Fruit fly (Drosophila melanogaster): ENCODE data around the gene Hel89B.

Gene Hel89B

DNA sequence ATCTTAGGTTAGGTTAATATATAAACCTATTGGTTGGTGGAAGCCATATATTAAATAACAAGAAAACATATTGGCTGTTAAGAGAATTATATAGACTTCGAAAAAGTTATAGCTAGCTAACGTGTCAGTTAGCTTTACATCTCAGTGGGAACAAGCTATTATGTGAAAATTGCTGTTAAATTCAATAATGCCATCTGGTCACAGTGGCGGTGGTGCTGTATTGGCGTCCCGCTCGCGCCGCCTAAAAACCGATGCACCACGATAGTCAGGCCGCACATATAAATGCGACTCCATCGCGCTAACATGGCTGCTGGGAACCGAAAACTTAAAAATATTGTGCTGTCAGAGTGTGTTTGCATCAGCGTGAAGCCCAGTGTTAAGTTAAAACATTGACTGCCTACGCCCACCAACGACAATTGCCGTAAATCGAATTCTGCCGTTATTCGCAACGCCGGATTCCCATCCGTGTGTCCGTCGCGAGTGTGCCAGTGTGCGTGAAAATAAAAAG lies at the start of gene Hel89B (continued):
- TF ChIP-seq CG10565 (GFP tag; optimal IDR thresholded peaks at IDR 0.05) (peak; percentile 6), zfh1 (GFP tag; IDR thresholded peaks at IDR 0.05) (no peak), mam (GFP tag; optimal IDR thresholded peaks at IDR 0.05) (peak; percentile 83), CG12769 (tag; optimal IDR thresholded peaks at IDR 0.05) (peak; percentile 39), NfI (GFP tag; optimal IDR thresholded peaks at IDR 0.05) (peak; percentile 66), MTF-1 (GFP tag; optimal IDR thresholded peaks at IDR 0.05; ENCODE audit: borderline replicate concordance) (peak; percentile 8), CG8924 (tag; optimal IDR thresholded peaks at IDR 0.05) (peak; percentile 60), CG32767 (GFP tag; IDR thresholded peaks at IDR 0.05) (no peak), pho (GFP tag; optimal IDR thresholded peaks at IDR 0.05) (peak; percentile 76), fd3F (GFP tag; optimal IDR thresholded peaks at IDR 0.05) (peak; percentile 51), mld (GFP tag; IDR thresholded peaks at IDR 0.05; ENCODE audit: partially characterized antibody) (no peak), zf30C (GFP tag; optimal IDR thresholded peaks at IDR 0.05) (no peak), CG3847 (GFP tag; IDR thresholded peaks at IDR 0.05) (no peak), run (tag; optimal IDR thresholded peaks at IDR 0.05) (no peak), Dll (GFP tag; IDR thresholded peaks at IDR 0.05; ENCODE audit: partially characterized antibody) (no peak), nau (GFP tag; optimal IDR thresholded peaks at IDR 0.05) (peak; percentile 27), Atf6 (GFP tag; IDR thresholded peaks at IDR 0.05) (no peak), Fer3 (tag; optimal IDR thresholded peaks at IDR 0.05) (peak; percentile 68), Pdp1 (GFP tag; optimal IDR thresholded peaks at IDR 0.05) (peak; percentile 58 to 62), al (GFP tag; IDR thresholded peaks at IDR 0.05) (no peak), Hey (tag; optimal IDR thresholded peaks at IDR 0.05) (no peak), Camta (GFP tag; optimal IDR thresholded peaks at IDR 0.05) (peak; percentile 68), org-1 (GFP tag; optimal IDR thresholded peaks at IDR 0.05) (peak; percentile 21), CG30431 (GFP tag; optimal IDR thresholded peaks at IDR 0.05) (peak; percentile 23)

dm6 chr3R:15925329-15925728 lies 47.8 kb upstream of the Hel89B start, which contains the start of gene CG34276:
TSS of gene CG34276 (plus strand) at chr3R:15925629.
- TF ChIP-seq cwo (GFP tag; optimal IDR thresholded peaks at IDR 0.05) (no peak), CG9437 (GFP tag; optimal IDR thresholded peaks at IDR 0.05) (no peak), CG3281 (GFP tag; optimal IDR thresholded peaks at IDR 0.05) (no peak), bsh (GFP tag; optimal IDR thresholded peaks at IDR 0.05) (no peak), HLHmδ (GFP tag; optimal IDR thresholded peaks at IDR 0.05) (no peak), cad (GFP tag; optimal IDR thresholded peaks at IDR 0.05) (no peak), CG10959 (GFP tag; IDR thresholded peaks at IDR 0.05) (no peak), ro (GFP tag; IDR thresholded peaks at IDR 0.05) (no peak), E2f1 (GFP tag; IDR thresholded peaks at IDR 0.05) (no peak), fd3F (GFP tag; optimal IDR thresholded peaks at IDR 0.05) (no peak), zen2 (GFP tag; IDR thresholded peaks at IDR 0.05; ENCODE audit: partially characterized antibody) (no peak), CG32772 (GFP tag; IDR thresholded peaks at IDR 0.05) (no peak), emc (GFP tag; optimal IDR thresholded peaks at IDR 0.05) (no peak), CG43689 (GFP tag; IDR thresholded peaks at IDR 0.05) (no peak), Spps (tag; optimal IDR thresholded peaks at IDR 0.05) (no peak), CG11723 (GFP tag; optimal IDR thresholded peaks at IDR 0.05) (no peak), fd96Cb (tag; optimal IDR thresholded peaks at IDR 0.05) (no peak), cas (GFP tag; IDR thresholded peaks at IDR 0.05) (no peak), Ptx1 (GFP tag; IDR thresholded peaks at IDR 0.05) (no peak), CG10147 (GFP tag; optimal IDR thresholded peaks at IDR 0.05) (no peak)
